Worm (Caenorhabditis elegans) whole organism, L4 larva: ENCODE measurements around the gene T05C12.8.

Source experiments
- D1046.2 ChIP-seq: fragments of 200-800 bp; sonication (Bioruptor generic); IDR thresholded peaks from 2 replicates; pipeline ENCODE4 v1.3.6; 2022; ENCODE audit warnings: missing genetic modification characterization, missing compliant biosample characterization
- F37D6.2 ChIP-seq: sonication (generic microtip); optimal IDR thresholded peaks from 2 replicates; lab custom pipeline; 2016; ENCODE audit warnings: mild to moderate bottlenecking, missing genetic modification characterization, missing compliant biosample characterization
- T20F7.1 ChIP-seq: fragments of 200-800 bp; sonication (Bioruptor generic); optimal IDR thresholded peaks from 2 replicates; lab custom pipeline; 2018; ENCODE audit warnings: mild to moderate bottlenecking, missing genetic modification characterization, missing compliant biosample characterization
- ZK546.5 ChIP-seq, 2 experiments: sonication (generic microtip); optimal IDR thresholded peaks; 2 replicates each; lab custom pipeline; 2017; ENCODE audit warnings: missing biosample characterization in 2 of 2, missing genetic modification characterization in 2 of 2
- aha-1 ChIP-seq: fragments of 150-350 bp; peaks from one replicate; lab custom pipeline; 2014; ENCODE audit warnings: missing biosample characterization, missing genetic modification characterization
- arid-1 ChIP-seq: fragments of 200-800 bp; sonication (Bioruptor generic); conservative IDR thresholded peaks from 2 replicates; pipeline ENCODE4 v1.3.6; 2022; ENCODE audit warnings: missing genetic modification reagents, missing genetic modification characterization, missing compliant biosample characterization
- ceh-32 ChIP-seq: sonication (generic microtip); optimal IDR thresholded peaks from 2 replicates; lab custom pipeline; 2016; ENCODE audit warnings: mild to moderate bottlenecking, missing genetic modification characterization, missing compliant biosample characterization; ENCODE audit not compliant: poor library complexity
- ceh-44 ChIP-seq: fragments of 200-800 bp; sonication (Bioruptor generic); IDR thresholded peaks from 2 replicates; pipeline ENCODE4 v1.3.6; 2022; ENCODE audit warnings: missing genetic modification reagents, missing genetic modification characterization, missing compliant biosample characterization
- ceh-82 ChIP-seq: sonication (generic microtip); optimal IDR thresholded peaks from 2 replicates; lab custom pipeline; 2017; ENCODE audit warnings: missing biosample characterization, missing genetic modification characterization
- ces-1 ChIP-seq: fragments of 150-350 bp; sonication (generic microtip); optimal IDR thresholded peaks from 4 replicates; lab custom pipeline; 2014; ENCODE audit warnings: missing biosample characterization, missing genetic modification reagents, missing genetic modification characterization
- daf-8 ChIP-seq: fragments of 200-800 bp; sonication (Bioruptor generic); IDR thresholded peaks from 2 replicates; pipeline ENCODE4 v1.3.6; 2022; ENCODE audit warnings: missing genetic modification characterization, missing compliant biosample characterization
- dmd-8 ChIP-seq: fragments of 200-800 bp; sonication (Bioruptor generic); IDR thresholded peaks from 2 replicates; pipeline ENCODE4 v1.3.6; 2022; ENCODE audit warnings: missing genetic modification characterization, missing compliant biosample characterization
- dpl-1 ChIP-seq: fragments of 150-350 bp; optimal IDR thresholded peaks from 2 replicates; lab custom pipeline; 2014; ENCODE audit warnings: missing biosample characterization, missing genetic modification reagents, missing genetic modification characterization
- dve-1 ChIP-seq: sonication (generic microtip); optimal IDR thresholded peaks from 2 replicates; lab custom pipeline; 2017; ENCODE audit warnings: antibody characterized with exemption, mild to moderate bottlenecking, missing genetic modification characterization, missing compliant biosample characterization; ENCODE audit not compliant: insufficient read depth
- egl-27 ChIP-seq: sonication (generic microtip); optimal IDR thresholded peaks from 3 replicates; lab custom pipeline; 2017; ENCODE audit warnings: missing biosample characterization, missing genetic modification reagents, missing genetic modification characterization
- gei-8 ChIP-seq: fragments of 200-800 bp; sonication (Bioruptor generic); optimal IDR thresholded peaks from 2 replicates; lab custom pipeline; 2018; ENCODE audit warnings: mild to moderate bottlenecking, missing genetic modification characterization, missing compliant biosample characterization
- hlh-30 ChIP-seq: sonication (generic microtip); optimal IDR thresholded peaks from 2 replicates; lab custom pipeline; 2017; ENCODE audit warnings: antibody characterized with exemption, mild to moderate bottlenecking, missing genetic modification characterization, missing compliant biosample characterization; ENCODE audit not compliant: insufficient read depth
- lin-29 ChIP-seq: fragments of 200-800 bp; sonication (Bioruptor generic); IDR thresholded peaks from 2 replicates; pipeline ENCODE4 v1.3.6; 2022; ENCODE audit warnings: missing genetic modification reagents, missing genetic modification characterization, missing compliant biosample characterization
- lin-39 ChIP-seq: fragments of 150-350 bp; optimal IDR thresholded peaks from 2 replicates; lab custom pipeline; 2014; ENCODE audit warnings: missing biosample characterization, missing genetic modification reagents, missing genetic modification characterization
- madf-5 ChIP-seq, 2 experiments: fragments of 200-800 bp; sonication (Bioruptor generic); IDR thresholded peaks; 2 replicates each; pipeline ENCODE4 v1.3.6; 2022; ENCODE audit warnings: missing compliant biosample characterization in 2 of 2, missing genetic modification characterization in 2 of 2
- madf-9 ChIP-seq: fragments of 200-800 bp; sonication (Bioruptor generic); conservative IDR thresholded peaks from 2 replicates; pipeline ENCODE4 v1.3.6; 2022; ENCODE audit warnings: missing genetic modification reagents, missing genetic modification characterization, missing compliant biosample characterization
- mep-1 ChIP-seq: fragments of 150-350 bp; sonication (generic microtip); optimal IDR thresholded peaks from 3 replicates; lab custom pipeline; 2014; ENCODE audit warnings: missing biosample characterization, missing genetic modification characterization
- mes-2 ChIP-seq: sonication (generic microtip); optimal IDR thresholded peaks from 2 replicates; lab custom pipeline; 2016; ENCODE audit warnings: missing genotype, mild to moderate bottlenecking, missing genetic modification characterization, missing compliant biosample characterization; ENCODE audit not compliant: poor library complexity, severe bottlenecking
- mxl-2 ChIP-seq: fragments of 200-800 bp; sonication (Bioruptor generic); conservative IDR thresholded peaks from 2 replicates; pipeline ENCODE4 v1.3.6; 2022; ENCODE audit warnings: missing genetic modification reagents, missing genetic modification characterization, missing compliant biosample characterization
- mxl-3 ChIP-seq: fragments of 200-800 bp; sonication (Bioruptor generic); optimal IDR thresholded peaks from 2 replicates; lab custom pipeline; 2018; ENCODE audit warnings: mild to moderate bottlenecking, missing genetic modification characterization, missing compliant biosample characterization
- nhr-10 ChIP-seq: fragments of 150-350 bp; optimal IDR thresholded peaks from 2 replicates; lab custom pipeline; 2014; ENCODE audit warnings: missing biosample characterization, missing genetic modification characterization
- nhr-111 ChIP-seq: fragments of 200-800 bp; sonication (Bioruptor generic); optimal IDR thresholded peaks from 2 replicates; lab custom pipeline; 2018; ENCODE audit warnings: mild to moderate bottlenecking, missing genetic modification characterization, missing compliant biosample characterization
- nhr-77 ChIP-seq: fragments of 150-350 bp; optimal IDR thresholded peaks from 2 replicates; lab custom pipeline; 2014; ENCODE audit warnings: missing biosample characterization, missing genetic modification characterization
- rbr-2 ChIP-seq: sonication (generic microtip); optimal IDR thresholded peaks from 2 replicates; lab custom pipeline; 2016; ENCODE audit warnings: missing genotype, missing genetic modification characterization, missing compliant biosample characterization
- tra-1 ChIP-seq: fragments of 200-800 bp; sonication (Bioruptor generic); IDR thresholded peaks from 2 replicates; pipeline ENCODE4 v1.3.6; 2022; ENCODE audit warnings: missing genetic modification reagents, missing genetic modification characterization, missing compliant biosample characterization
- unc-39 ChIP-seq: sonication (generic microtip); optimal IDR thresholded peaks from 2 replicates; lab custom pipeline; 2017; ENCODE audit warnings: missing biosample characterization, missing genetic modification characterization
- unc-62 ChIP-seq, 3 experiments: fragments of 150-350 bp in 1 of 3; sonication (generic microtip); optimal IDR thresholded peaks in 2 of 3; peaks in 1 of 3; 1 replicate in 1 of 3; 2 replicates in 2 of 3; lab custom pipeline; 2014 to 2017; ENCODE audit warnings: missing biosample characterization in 3 of 3, missing genetic modification characterization in 3 of 3, missing genetic modification reagents in 3 of 3, missing genotype in 1 of 3
- zfp-2 ChIP-seq: sonication (generic microtip); optimal IDR thresholded peaks from 2 replicates; lab custom pipeline; 2016; ENCODE audit warnings: mild to moderate bottlenecking, missing genetic modification characterization, missing compliant biosample characterization
- zip-11 ChIP-seq: fragments of 200-800 bp; sonication (Bioruptor generic); IDR thresholded peaks from 2 replicates; pipeline ENCODE4 v1.3.6; 2022; ENCODE audit warnings: missing genetic modification characterization, missing compliant biosample characterization
- zip-2 ChIP-seq: fragments of 150-350 bp; optimal IDR thresholded peaks from 2 replicates; lab custom pipeline; 2014; ENCODE audit warnings: missing biosample characterization, missing genetic modification characterization
- ztf-11 ChIP-seq: fragments of 150-350 bp; optimal IDR thresholded peaks from 2 replicates; lab custom pipeline; 2014; ENCODE audit warnings: missing biosample characterization, missing genetic modification characterization
- ztf-7 ChIP-seq: fragments of 150-350 bp; optimal IDR thresholded peaks from 2 replicates; lab custom pipeline; 2014; ENCODE audit warnings: missing biosample characterization, missing genetic modification characterization

Gene T05C12.8

ce11 chrII:8190455-8190854 lies at the start of gene T05C12.8:
Gene T05C12.8, minus strand, starts transcription at chrII:8190555.
- TF ChIP-seq daf-8 (GFP tag; lab: Robert Waterston, UW) (no peak), dpl-1 (GFP tag; lab: Kevin White, UChicago) (no peak), unc-39 (tag; lab: Kevin White, UChicago) (no peak), unc-62 (GFP tag; optimal IDR thresholded peaks at IDR 0.05 in 1 of 2; lab: Kevin White, UChicago) (no peak), unc-62 (tag; optimal IDR thresholded peaks at IDR 0.05; lab: Kevin White, UChicago) (no peak), ZK546.5 (tag; optimal IDR thresholded peaks at IDR 0.05; lab: Kevin White, UChicago) (no peak), arid-1 (GFP tag; lab: Robert Waterston, UW) (no peak), madf-5 (GFP tag; IDR thresholded peaks at IDR 0.05; lab: Robert Waterston, UW) (no peak), mep-1 (no peak), aha-1 (tag; lab: Kevin White, UChicago) (no peak), dmd-8 (GFP tag; lab: Robert Waterston, UW) (no peak), hlh-30 (tag; lab: Kevin White, UChicago) (no peak), zip-2 (tag; lab: Kevin White, UChicago) (no peak), mxl-2 (no peak), zip-11 (no peak), mes-2 (tag; lab: Kevin White, UChicago) (no peak), ceh-82 (tag; lab: Kevin White, UChicago) (no peak), T20F7.1 (no peak), nhr-111 (no peak), tra-1 (GFP tag; lab: Robert Waterston, UW) (no peak), nhr-10 (tag; lab: Kevin White, UChicago) (no peak)

ce11 chrII:8238155-8238554 lies 47.8 kb upstream of the T05C12.8 start, which contains the start of gene nlp-5:
Gene nlp-5, plus strand, starts transcription at chrII:8238455.
- TF ChIP-seq F37D6.2 (no peak), unc-62 (GFP tag; optimal IDR thresholded peaks at IDR 0.05 in 1 of 2; lab: Kevin White, UChicago) (peak in 1 of 2 experiments; percentile 61), unc-62 (tag; optimal IDR thresholded peaks at IDR 0.05; lab: Kevin White, UChicago) (no peak), lin-39 (tag; lab: Kevin White, UChicago) (no peak), aha-1 (tag; lab: Kevin White, UChicago) (no peak), dve-1 (tag; lab: Kevin White, UChicago) (no peak)

- TF ChIP-seq rbr-2 (tag; lab: Kevin White, UChicago) (no peak), ceh-32 (tag; lab: Kevin White, UChicago) (no peak), ces-1 (no peak), gei-8 (GFP tag; lab: Kevin White, UChicago) (no peak), hlh-30 (tag; lab: Kevin White, UChicago) (no peak), madf-9 (GFP tag; lab: Robert Waterston, UW) (no peak), D1046.2 (no peak), ztf-11 (no peak), ceh-44 (GFP tag; lab: Robert Waterston, UW) (no peak), mes-2 (tag; lab: Kevin White, UChicago) (no peak), egl-27 (no peak), mep-1 (no peak), mxl-3 (GFP tag; lab: Kevin White, UChicago) (no peak), nhr-77 (tag; lab: Kevin White, UChicago) (no peak), arid-1 (GFP tag; lab: Robert Waterston, UW) (no peak), ztf-7 (no peak), lin-29 (GFP tag; lab: Robert Waterston, UW) (no peak), zfp-2 (tag; lab: Kevin White, UChicago) (no peak), zip-11 (no peak)
- TF ChIP-seq, all 104 proteins: peak for 0
Measured at ce11 chrII:8232489-8232888, 42.1 kb upstream of the T05C12.8 start, which contains the start of gene M110.7. Gene M110.7, plus strand, starts transcription at chrII:8232789.
